Worm (Caenorhabditis elegans) whole organism, L4 larva: ENCODE results near the gene sth-1.

Source experiments
- F26F4.8 ChIP-seq: fragments of 200-800 bp; sonication (Bioruptor generic); conservative IDR thresholded peaks from 2 replicates; pipeline ENCODE4 v1.3.6; 2022; ENCODE audit warnings: missing genetic modification characterization, missing compliant biosample characterization
- T20F7.1 ChIP-seq: fragments of 200-800 bp; sonication (Bioruptor generic); optimal IDR thresholded peaks from 2 replicates; lab custom pipeline; 2018; ENCODE audit warnings: mild to moderate bottlenecking, missing genetic modification characterization, missing compliant biosample characterization
- Y75B8A.6 ChIP-seq: fragments of 200-800 bp; sonication (Bioruptor generic); IDR thresholded peaks from 2 replicates; pipeline ENCODE4 v1.3.6; 2022; ENCODE audit warnings: missing genetic modification reagents, missing genetic modification characterization, missing compliant biosample characterization
- arid-1 ChIP-seq: fragments of 200-800 bp; sonication (Bioruptor generic); conservative IDR thresholded peaks from 2 replicates; pipeline ENCODE4 v1.3.6; 2022; ENCODE audit warnings: missing genetic modification reagents, missing genetic modification characterization, missing compliant biosample characterization
- ceh-28 ChIP-seq: fragments of 150-350 bp; optimal IDR thresholded peaks from 2 replicates; lab custom pipeline; 2014; ENCODE audit warnings: missing biosample characterization, missing genetic modification reagents, missing genetic modification characterization
- ceh-32 ChIP-seq: sonication (generic microtip); optimal IDR thresholded peaks from 2 replicates; lab custom pipeline; 2016; ENCODE audit warnings: mild to moderate bottlenecking, missing genetic modification characterization, missing compliant biosample characterization; ENCODE audit not compliant: poor library complexity
- cey-2 ChIP-seq: sonication (generic microtip); optimal IDR thresholded peaks from 3 replicates; lab custom pipeline; 2017; ENCODE audit warnings: missing genetic modification characterization, mild to moderate bottlenecking, missing compliant biosample characterization, antibody characterized with exemption, borderline replicate concordance; ENCODE audit not compliant: insufficient read depth
- ctbp-1 ChIP-seq: fragments of 200-800 bp; sonication (Bioruptor generic); IDR thresholded peaks from 2 replicates; pipeline ENCODE4 v1.3.6; 2022; ENCODE audit warnings: missing genetic modification reagents, missing genetic modification characterization, missing compliant biosample characterization
- daf-12 ChIP-seq: fragments of 150-350 bp; optimal IDR thresholded peaks from 2 replicates; lab custom pipeline; 2014; ENCODE audit warnings: missing biosample characterization, missing genetic modification reagents, missing genetic modification characterization
- daf-16 ChIP-seq, 3 experiments: sonication (generic microtip); optimal IDR thresholded peaks; 2 replicates each; lab custom pipeline; 2016 to 2017; ENCODE audit warnings: missing genetic modification characterization in 3 of 3, missing genetic modification reagents in 3 of 3, mild to moderate bottlenecking in 2 of 3, missing compliant biosample characterization in 2 of 3, missing biosample characterization in 1 of 3, moderate library complexity in 1 of 3
- daf-19 ChIP-seq: fragments of 200-800 bp; sonication (Bioruptor generic); conservative IDR thresholded peaks from 2 replicates; pipeline ENCODE4 v1.3.6; 2022; ENCODE audit warnings: missing genetic modification characterization, missing compliant biosample characterization
- daf-8 ChIP-seq: fragments of 200-800 bp; sonication (Bioruptor generic); IDR thresholded peaks from 2 replicates; pipeline ENCODE4 v1.3.6; 2022; ENCODE audit warnings: missing genetic modification characterization, missing compliant biosample characterization
- dmd-6 ChIP-seq: fragments of 200-800 bp; sonication (Bioruptor generic); IDR thresholded peaks from 2 replicates; pipeline ENCODE4 v1.3.6; 2022; ENCODE audit warnings: missing genetic modification reagents, missing genetic modification characterization, missing compliant biosample characterization
- dmd-8 ChIP-seq: fragments of 200-800 bp; sonication (Bioruptor generic); IDR thresholded peaks from 2 replicates; pipeline ENCODE4 v1.3.6; 2022; ENCODE audit warnings: missing genetic modification characterization, missing compliant biosample characterization
- egl-27 ChIP-seq: sonication (generic microtip); optimal IDR thresholded peaks from 3 replicates; lab custom pipeline; 2017; ENCODE audit warnings: missing biosample characterization, missing genetic modification reagents, missing genetic modification characterization
- egl-43 ChIP-seq: fragments of 200-800 bp; sonication (Bioruptor generic); IDR thresholded peaks from 2 replicates; pipeline ENCODE4 v1.3.6; 2022; ENCODE audit warnings: missing genetic modification reagents, missing genetic modification characterization, missing compliant biosample characterization
- fkh-10 ChIP-seq: fragments of 150-350 bp; optimal IDR thresholded peaks from 2 replicates; lab custom pipeline; 2014; ENCODE audit warnings: missing biosample characterization, missing genetic modification reagents, missing genetic modification characterization
- gei-8 ChIP-seq: fragments of 200-800 bp; sonication (Bioruptor generic); optimal IDR thresholded peaks from 2 replicates; lab custom pipeline; 2018; ENCODE audit warnings: mild to moderate bottlenecking, missing genetic modification characterization, missing compliant biosample characterization
- hif-1 ChIP-seq, 2 experiments: sonication (generic microtip); optimal IDR thresholded peaks; 2 replicates each; lab custom pipeline; 2016 to 2017; ENCODE audit warnings: missing compliant biosample characterization in 2 of 2, missing genetic modification characterization in 2 of 2, missing genetic modification reagents in 2 of 2, missing genotype in 2 of 2, mild to moderate bottlenecking in 1 of 2
- lim-7 ChIP-seq: fragments of 200-800 bp; sonication (Bioruptor generic); IDR thresholded peaks from 2 replicates; pipeline ENCODE4 v1.3.6; 2022; ENCODE audit warnings: missing genetic modification characterization, missing compliant biosample characterization
- lir-3 ChIP-seq: sonication (generic microtip); optimal IDR thresholded peaks from 2 replicates; lab custom pipeline; 2016; ENCODE audit warnings: mild to moderate bottlenecking, missing genetic modification characterization, missing compliant biosample characterization
- madf-5 ChIP-seq, 2 experiments: fragments of 200-800 bp; sonication (Bioruptor generic); IDR thresholded peaks; 2 replicates each; pipeline ENCODE4 v1.3.6; 2022; ENCODE audit warnings: missing compliant biosample characterization in 2 of 2, missing genetic modification characterization in 2 of 2
- mdl-1 ChIP-seq, 2 experiments: fragments of 150-350 bp in 1 of 2; sonication (generic microtip) in 1 of 2; optimal IDR thresholded peaks; 2 replicates each; lab custom pipeline; 2014 to 2017; ENCODE audit warnings: missing biosample characterization in 2 of 2, missing genetic modification characterization in 2 of 2
- mdt-29 ChIP-seq: fragments of 200-800 bp; sonication (Bioruptor generic); IDR thresholded peaks from 2 replicates; pipeline ENCODE4 v1.3.6; 2022; ENCODE audit warnings: missing genetic modification reagents, missing genetic modification characterization, missing compliant biosample characterization
- mxl-2 ChIP-seq: fragments of 200-800 bp; sonication (Bioruptor generic); conservative IDR thresholded peaks from 2 replicates; pipeline ENCODE4 v1.3.6; 2022; ENCODE audit warnings: missing genetic modification reagents, missing genetic modification characterization, missing compliant biosample characterization
- nhr-102 ChIP-seq: sonication (generic microtip); optimal IDR thresholded peaks from 2 replicates; lab custom pipeline; 2016; ENCODE audit warnings: mild to moderate bottlenecking, missing genetic modification characterization, moderate library complexity, missing compliant biosample characterization
- nhr-237 ChIP-seq: sonication (generic microtip); optimal IDR thresholded peaks from 2 replicates; lab custom pipeline; 2017; ENCODE audit warnings: missing biosample characterization, missing genetic modification characterization
- nhr-28 ChIP-seq: fragments of 150-350 bp; optimal IDR thresholded peaks from 2 replicates; lab custom pipeline; 2014; ENCODE audit warnings: missing biosample characterization, missing genetic modification characterization
- nhr-42 ChIP-seq: fragments of 200-800 bp; sonication (Bioruptor generic); IDR thresholded peaks from 2 replicates; pipeline ENCODE4 v1.3.6; 2022; ENCODE audit warnings: missing genetic modification characterization, missing compliant biosample characterization
- nhr-48 ChIP-seq: sonication (generic microtip); optimal IDR thresholded peaks from 2 replicates; lab custom pipeline; 2016; ENCODE audit warnings: mild to moderate bottlenecking, missing genetic modification characterization, missing compliant biosample characterization
- nhr-77 ChIP-seq: fragments of 150-350 bp; optimal IDR thresholded peaks from 2 replicates; lab custom pipeline; 2014; ENCODE audit warnings: missing biosample characterization, missing genetic modification characterization
- pha-4 ChIP-seq, 2 experiments: fragments of 150-350 bp in 1 of 2; fragments of 200-800 bp in 1 of 2; sonication (Bioruptor generic) in 1 of 2; IDR thresholded peaks in 1 of 2; optimal IDR thresholded peaks in 1 of 2; 2 replicates each; pipeline versions ENCODE4 v1.3.6 to Lab custom; 2014 to 2022; ENCODE audit warnings: missing genetic modification characterization in 2 of 2, missing genetic modification reagents in 2 of 2, missing biosample characterization in 1 of 2, missing compliant biosample characterization in 1 of 2
- rbr-2 ChIP-seq: sonication (generic microtip); optimal IDR thresholded peaks from 2 replicates; lab custom pipeline; 2016; ENCODE audit warnings: missing genotype, missing genetic modification characterization, missing compliant biosample characterization
- snpc-1.2 ChIP-seq: fragments of 200-800 bp; sonication (Bioruptor generic); IDR thresholded peaks from 2 replicates; pipeline ENCODE4 v1.3.6; 2022; ENCODE audit warnings: missing genetic modification reagents, missing genetic modification characterization, missing compliant biosample characterization
- snpc-4 ChIP-seq: fragments of 150-350 bp; optimal IDR thresholded peaks from 2 replicates; lab custom pipeline; 2014; ENCODE audit warnings: missing biosample characterization, missing genetic modification characterization
- spr-3 ChIP-seq: fragments of 200-800 bp; sonication (Bioruptor generic); optimal IDR thresholded peaks from 2 replicates; lab custom pipeline; 2018; ENCODE audit warnings: mild to moderate bottlenecking, missing genetic modification characterization, missing compliant biosample characterization
- unc-62 ChIP-seq, 3 experiments: fragments of 150-350 bp in 1 of 3; sonication (generic microtip); optimal IDR thresholded peaks in 2 of 3; peaks in 1 of 3; 1 replicate in 1 of 3; 2 replicates in 2 of 3; lab custom pipeline; 2014 to 2017; ENCODE audit warnings: missing biosample characterization in 3 of 3, missing genetic modification characterization in 3 of 3, missing genetic modification reagents in 3 of 3, missing genotype in 1 of 3
- vab-7 ChIP-seq: fragments of 200-800 bp; sonication (Bioruptor generic); IDR thresholded peaks from 2 replicates; pipeline ENCODE4 v1.3.6; 2022; ENCODE audit warnings: missing genetic modification reagents, missing genetic modification characterization, missing compliant biosample characterization
- zag-1 ChIP-seq: fragments of 150-350 bp; optimal IDR thresholded peaks from 2 replicates; lab custom pipeline; 2014; ENCODE audit warnings: missing biosample characterization, missing genetic modification characterization

Gene sth-1

DNA sequence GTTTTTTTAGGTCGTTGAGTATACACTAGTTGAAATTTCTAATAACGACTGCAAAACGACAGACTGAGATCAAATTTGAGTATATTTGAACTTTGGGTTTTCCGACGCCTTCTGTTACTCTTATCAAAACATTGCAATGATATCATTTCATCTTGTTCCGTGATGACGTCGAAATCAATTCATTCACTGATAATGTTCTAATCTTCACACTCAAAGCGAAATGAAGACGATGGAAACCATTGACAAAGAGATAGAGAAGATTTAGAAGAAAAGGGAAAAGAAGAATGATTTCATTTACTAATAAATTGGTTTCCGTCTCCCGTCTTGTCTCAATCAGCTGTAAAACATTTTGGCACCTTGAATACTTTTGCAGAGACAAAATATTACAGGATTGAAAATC is 21.2 kb downstream of the sth-1 start:
- TF ChIP-seq unc-62 (GFP tag; optimal IDR thresholded peaks at IDR 0.05 in 1 of 2; lab: Kevin White, UChicago) (peak in 1 of 2 experiments; percentile 80), unc-62 (tag; optimal IDR thresholded peaks at IDR 0.05; lab: Kevin White, UChicago) (no peak), spr-3 (no peak), mdl-1 (tag; optimal IDR thresholded peaks at IDR 0.05; lab: Kevin White, UChicago) (peak in 1 of 2 experiments; percentile 24), nhr-237 (no peak), egl-43 (GFP tag; lab: Robert Waterston, UW) (no peak), nhr-28 (tag; lab: Kevin White, UChicago) (peak; percentile 52)

DNA sequence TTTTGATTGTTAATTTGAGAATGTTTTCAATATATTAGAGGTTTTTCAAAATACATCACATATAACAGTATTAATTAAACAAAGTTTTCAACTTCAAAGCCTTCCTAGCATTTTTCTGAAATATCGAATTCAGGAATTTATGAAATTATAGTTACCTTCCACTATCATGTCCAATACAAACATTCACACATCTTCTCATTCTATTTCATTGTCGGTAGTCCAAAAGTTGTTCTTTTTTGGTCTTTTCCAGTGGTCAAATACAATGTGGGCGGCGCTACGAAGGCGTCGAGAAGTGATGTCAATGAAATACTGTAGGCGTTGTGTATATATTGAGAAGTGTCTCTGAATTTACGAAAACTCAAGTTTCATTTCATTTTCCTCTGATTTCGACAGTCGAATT is 23.8 kb downstream of the sth-1 start, which contains the start of gene catp-3:
catp-3 (plus strand) TSS at position 301 of the 400 bp plus-strand sequence.
- TF ChIP-seq nhr-77 (tag; lab: Kevin White, UChicago) = no peak
- TF ChIP-seq ceh-32 (tag; lab: Kevin White, UChicago) = no peak
- no peak for TF ChIP-seq fkh-10 (GFP tag; lab: Kevin White, UChicago)
- no peak for TF ChIP-seq mxl-2 (GFP tag; lab: Robert Waterston, UW)
- no peak for TF ChIP-seq lim-7 (GFP tag; lab: Robert Waterston, UW)
- no peak for TF ChIP-seq snpc-4
- TF ChIP-seq nhr-48 (tag; lab: Kevin White, UChicago) = no peak

- TF ChIP-seq nhr-48 (tag; lab: Kevin White, UChicago) = peak; percentile 18
- peak in 1 of 2 experiments; percentile 32 for TF ChIP-seq mdl-1 (tag; optimal IDR thresholded peaks at IDR 0.05; lab: Kevin White, UChicago)
- no peak for TF ChIP-seq daf-8 (GFP tag; lab: Robert Waterston, UW)
- TF ChIP-seq nhr-28 (tag; lab: Kevin White, UChicago) = peak; percentile 27
Measured at ce11 chrV:8079813-8080212, 27.9 kb downstream of the sth-1 start.

ce11 chrV:8081579-8081978 is 29.6 kb downstream of the sth-1 start, which contains the start of gene str-131:
Gene str-131, minus strand, starts transcription at chrV:8081679.
- no peak for TF ChIP-seq T20F7.1
- TF ChIP-seq pha-4 (GFP tag; IDR thresholded peaks at IDR 0.05; lab: Robert Waterston, UW) = no peak
- TF ChIP-seq pha-4 (tag; optimal IDR thresholded peaks at IDR 0.05; lab: Kevin White, UChicago) = no peak
- TF ChIP-seq daf-12 (tag; lab: Kevin White, UChicago) = no peak

DNA sequence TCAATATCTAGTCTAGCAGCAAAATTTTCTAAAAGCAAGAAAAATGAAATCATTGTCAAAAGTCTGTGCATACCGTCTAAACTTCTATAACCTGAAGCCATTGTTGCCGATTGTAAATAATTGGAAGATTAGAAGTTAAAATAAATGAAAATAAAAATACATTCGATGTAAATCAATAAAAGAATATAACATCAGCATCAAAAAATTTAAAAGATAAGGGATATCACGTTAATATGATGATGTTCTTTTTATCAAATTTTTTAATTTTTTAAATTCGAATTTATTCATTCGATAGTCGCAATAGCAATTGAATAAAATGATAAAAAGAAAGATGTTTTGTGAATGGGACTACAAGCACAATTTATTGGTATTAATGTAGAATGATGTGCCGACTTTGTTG is 33.2 kb downstream of the sth-1 start, which contains the start of gene C09H5.7:
C09H5.7 (minus strand) TSS at position 101 of the 400 bp plus-strand sequence.
- TF ChIP-seq mdt-29 (GFP tag; lab: Robert Waterston, UW) = no peak
- TF ChIP-seq dmd-8 (GFP tag; lab: Robert Waterston, UW) = no peak
- no peak for TF ChIP-seq nhr-48 (tag; lab: Kevin White, UChicago)
- TF ChIP-seq F26F4.8 (GFP tag; lab: Robert Waterston, UW) = no peak
- no peak for TF ChIP-seq ceh-32 (tag; lab: Kevin White, UChicago)
- TF ChIP-seq egl-27 (tag; lab: Kevin White, UChicago) = no peak
- no peak for TF ChIP-seq ceh-28 (tag; lab: Kevin White, UChicago)
- no peak for TF ChIP-seq vab-7 (GFP tag; lab: Robert Waterston, UW)
- no peak for TF ChIP-seq Y75B8A.6 (GFP tag; lab: Robert Waterston, UW)
- TF ChIP-seq nhr-42 (GFP tag; lab: Robert Waterston, UW) = no peak

ce11 chrV:8090595-8090994 is 38.6 kb downstream of the sth-1 start, which contains the start of gene str-130:
Gene str-130, minus strand, starts transcription at chrV:8090695.
- TF ChIP-seq nhr-237 (no peak), daf-19 (GFP tag; lab: Robert Waterston, UW) (no peak), ctbp-1 (no peak), nhr-28 (tag; lab: Kevin White, UChicago) (no peak), arid-1 (GFP tag; lab: Robert Waterston, UW) (no peak), zag-1 (no peak), snpc-1.2 (GFP tag; lab: Robert Waterston, UW) (no peak), madf-5 (GFP tag; IDR thresholded peaks at IDR 0.05; lab: Robert Waterston, UW) (no peak), hif-1 (tag; optimal IDR thresholded peaks at IDR 0.05; lab: Kevin White, UChicago) (no peak), dmd-6 (GFP tag; lab: Robert Waterston, UW) (no peak), rbr-2 (tag; lab: Kevin White, UChicago) (no peak), gei-8 (GFP tag; lab: Kevin White, UChicago) (no peak), cey-2 (tag; lab: Kevin White, UChicago) (no peak), daf-16 (GFP tag; optimal IDR thresholded peaks at IDR 0.05; lab: Kevin White, UChicago) (no peak), daf-16 (tag; optimal IDR thresholded peaks at IDR 0.05; lab: Kevin White, UChicago) (no peak), nhr-102 (tag; lab: Kevin White, UChicago) (no peak), lir-3 (tag; lab: Kevin White, UChicago) (no peak)
